Fruit fly (Drosophila melanogaster) whole organism, embryonic: ENCODE data around the gene dachs.

Source experiments
- ATbp ChIP-seq: fragments of 200-800 bp; sonication (Bioruptor generic); optimal IDR thresholded peaks from 2 replicates; lab custom pipeline; 2017; ENCODE audit warnings: missing biosample characterization, mild to moderate bottlenecking, missing genetic modification characterization, missing genetic modification reagents
- Asciz ChIP-seq: fragments of 200-800 bp; sonication (Bioruptor generic); optimal IDR thresholded peaks from 2 replicates; lab custom pipeline; 2017; ENCODE audit warnings: missing biosample characterization, mild to moderate bottlenecking, missing genetic modification characterization, missing genetic modification reagents
- Bteb2 ChIP-seq: fragments of 200-800 bp; sonication (Bioruptor generic); optimal IDR thresholded peaks from 2 replicates; lab custom pipeline; 2016; ENCODE audit warnings: missing biosample characterization, missing genetic modification characterization
- CG1024 ChIP-seq: fragments of 200-800 bp; sonication (Bioruptor generic); IDR thresholded peaks from 2 replicates; pipeline ENCODE4 v1.3.6; 2022; ENCODE audit warnings: missing biosample characterization, missing genetic modification characterization
- CG12104 ChIP-seq: fragments of 200-800 bp; sonication (Bioruptor generic); optimal IDR thresholded peaks from 3 replicates; lab custom pipeline; 2016; ENCODE audit warnings: missing biosample characterization, missing genetic modification characterization
- CG12769 ChIP-seq: fragments of 200-800 bp; sonication (Bioruptor generic); optimal IDR thresholded peaks from 2 replicates; lab custom pipeline; 2019; ENCODE audit warnings: missing biosample characterization, mild to moderate bottlenecking, missing genetic modification characterization, moderate library complexity
- CG12942 ChIP-seq: fragments of 200-800 bp; sonication (Bioruptor generic); optimal IDR thresholded peaks from 3 replicates; lab custom pipeline; 2016; ENCODE audit warnings: missing biosample characterization, missing genetic modification characterization
- CG13775 ChIP-seq: fragments of 200-800 bp; sonication (Bioruptor generic); optimal IDR thresholded peaks from 3 replicates; lab custom pipeline; 2017; ENCODE audit warnings: missing biosample characterization, mild to moderate bottlenecking, missing genetic modification characterization
- CG15479 ChIP-seq: fragments of 200-800 bp; sonication (Bioruptor generic); optimal IDR thresholded peaks from 3 replicates; lab custom pipeline; 2019; ENCODE audit warnings: missing biosample characterization, mild to moderate bottlenecking, missing genetic modification characterization, moderate library complexity
- CG32532 ChIP-seq: fragments of 200-800 bp; sonication (Bioruptor generic); IDR thresholded peaks from 2 replicates; pipeline ENCODE4 v1.3.6; 2022; ENCODE audit warnings: missing biosample characterization, missing genetic modification characterization
- CG33557 ChIP-seq: fragments of 200-800 bp; sonication (Bioruptor generic); optimal IDR thresholded peaks from 2 replicates; lab custom pipeline; 2019; ENCODE audit warnings: missing biosample characterization, mild to moderate bottlenecking, missing genetic modification characterization, moderate library complexity
- CG4730 ChIP-seq: fragments of 200-800 bp; sonication (Bioruptor generic); IDR thresholded peaks from 2 replicates; pipeline ENCODE4 v1.3.6; 2022; ENCODE audit warnings: missing biosample characterization, missing genetic modification characterization
- CG5953 ChIP-seq: fragments of 200-800 bp; sonication (Bioruptor generic); IDR thresholded peaks from 2 replicates; pipeline ENCODE4 v1.3.6; 2022; ENCODE audit warnings: missing biosample characterization, missing genetic modification characterization
- CG7271 ChIP-seq: fragments of 200-800 bp; sonication (Bioruptor generic); optimal IDR thresholded peaks from 2 replicates; lab custom pipeline; 2018; ENCODE audit warnings: missing biosample characterization, mild to moderate bottlenecking, missing genetic modification characterization, moderate library complexity
- CG7357 ChIP-seq: fragments of 200-800 bp; sonication (Bioruptor generic); IDR thresholded peaks from 3 replicates; pipeline ENCODE4 v1.3.6; 2022; ENCODE audit warnings: missing biosample characterization, missing genetic modification characterization
- CG7928 ChIP-seq: fragments of 200-800 bp; sonication (Bioruptor generic); optimal IDR thresholded peaks from 2 replicates; lab custom pipeline; 2017; ENCODE audit warnings: missing biosample characterization, mild to moderate bottlenecking, missing genetic modification characterization
- CG8388 ChIP-seq: fragments of 200-800 bp; sonication (Bioruptor generic); optimal IDR thresholded peaks from 2 replicates; lab custom pipeline; 2019; ENCODE audit warnings: missing biosample characterization, mild to moderate bottlenecking, missing genetic modification characterization, moderate library complexity
- CG8765 ChIP-seq: fragments of 200-800 bp; sonication (Bioruptor generic); IDR thresholded peaks from 2 replicates; pipeline ENCODE4 v1.3.6; 2022; ENCODE audit warnings: missing biosample characterization, missing genetic modification characterization
- CG9797 ChIP-seq: fragments of 200-800 bp; sonication (Bioruptor generic); optimal IDR thresholded peaks from 3 replicates; lab custom pipeline; 2018; ENCODE audit warnings: missing biosample characterization, mild to moderate bottlenecking, missing genetic modification characterization
- CHES-1-like ChIP-seq: fragments of 200-800 bp; sonication (Bioruptor generic); optimal IDR thresholded peaks from 2 replicates; lab custom pipeline; 2016; ENCODE audit warnings: missing biosample characterization, missing genetic modification characterization
- Camta ChIP-seq: fragments of 200-800 bp; sonication (Bioruptor generic); optimal IDR thresholded peaks from 2 replicates; lab custom pipeline; 2016; ENCODE audit warnings: missing biosample characterization, missing genetic modification characterization
- Dad ChIP-seq: fragments of 200-800 bp; sonication (Bioruptor generic); optimal IDR thresholded peaks from 3 replicates; lab custom pipeline; 2016; ENCODE audit warnings: missing biosample characterization, missing genetic modification characterization
- Dfd ChIP-seq, 2 experiments: fragments of >200 bp; optimal IDR thresholded peaks; 2 replicates each; lab custom pipeline; 2017; ENCODE audit warnings: missing biosample characterization in 2 of 2, missing genetic modification characterization in 2 of 2
- Dip2 ChIP-seq: fragments of 200-800 bp; sonication (Bioruptor generic); IDR thresholded peaks from 2 replicates; pipeline ENCODE4 v1.3.6; 2022; ENCODE audit warnings: missing biosample characterization, missing genetic modification characterization
- Dip3 ChIP-seq: fragments of 200-800 bp; sonication (Bioruptor generic); optimal IDR thresholded peaks from 3 replicates; lab custom pipeline; 2016; ENCODE audit warnings: missing biosample characterization, missing genetic modification characterization
- Drgx ChIP-seq: fragments of 200-800 bp; sonication (Bioruptor generic); IDR thresholded peaks from 2 replicates; pipeline ENCODE4 v1.3.6; 2022; ENCODE audit warnings: missing biosample characterization, missing genetic modification characterization
- Lim3 ChIP-seq: fragments of 200-800 bp; sonication (Bioruptor generic); IDR thresholded peaks from 2 replicates; pipeline ENCODE4 v1.3.6; 2022; ENCODE audit warnings: missing biosample characterization, missing genetic modification characterization
- Myb ChIP-seq: fragments of 200-800 bp; sonication (Bioruptor generic); optimal IDR thresholded peaks from 2 replicates; lab custom pipeline; 2016; ENCODE audit warnings: missing biosample characterization, missing genetic modification characterization
- Opbp ChIP-seq: fragments of 200-800 bp; sonication (Bioruptor generic); IDR thresholded peaks from 3 replicates; pipeline ENCODE4 v1.3.6; 2022; ENCODE audit warnings: missing biosample characterization, missing genetic modification characterization; ENCODE audit not compliant: partially characterized antibody
- Optix ChIP-seq: fragments of 200-800 bp; sonication (Bioruptor generic); IDR thresholded peaks from 3 replicates; pipeline ENCODE4 v1.3.6; 2022; ENCODE audit warnings: missing biosample characterization, missing genetic modification characterization
- Sry-β ChIP-seq: fragments of 200-800 bp; sonication (Bioruptor generic); optimal IDR thresholded peaks from 2 replicates; lab custom pipeline; 2018; ENCODE audit warnings: missing biosample characterization, mild to moderate bottlenecking, missing genetic modification characterization, moderate library complexity
- amos ChIP-seq: fragments of 200-800 bp; sonication (Bioruptor generic); IDR thresholded peaks from 2 replicates; pipeline ENCODE4 v1.3.6; 2022; ENCODE audit warnings: missing biosample characterization, missing genetic modification characterization; ENCODE audit not compliant: partially characterized antibody
- ap ChIP-seq: fragments of 200-800 bp; sonication (Bioruptor generic); IDR thresholded peaks from 2 replicates; pipeline ENCODE4 v1.3.6; 2022; ENCODE audit warnings: missing biosample characterization, missing genetic modification characterization
- bowl ChIP-seq: fragments of 200-800 bp; sonication (Bioruptor generic); IDR thresholded peaks from 2 replicates; pipeline ENCODE4 v1.3.6; 2022; ENCODE audit warnings: missing biosample characterization, missing genetic modification characterization
- btn ChIP-seq: fragments of 200-800 bp; sonication (Bioruptor generic); optimal IDR thresholded peaks from 2 replicates; lab custom pipeline; 2016; ENCODE audit warnings: missing biosample characterization, missing genetic modification characterization
- cato ChIP-seq: fragments of 200-800 bp; sonication (Bioruptor generic); optimal IDR thresholded peaks from 2 replicates; lab custom pipeline; 2016; ENCODE audit warnings: missing biosample characterization, missing genetic modification characterization, borderline replicate concordance
- crp ChIP-seq, 2 experiments: fragments of 200-800 bp; sonication (Bioruptor generic); optimal IDR thresholded peaks; 2 replicates in 1 of 2; 3 replicates in 1 of 2; lab custom pipeline; 2017; ENCODE audit warnings: missing biosample characterization in 2 of 2, missing genetic modification characterization in 2 of 2, mild to moderate bottlenecking in 1 of 2, moderate library complexity in 1 of 2
- danr ChIP-seq: fragments of 200-800 bp; sonication (Bioruptor generic); IDR thresholded peaks from 2 replicates; pipeline ENCODE4 v1.3.6; 2022; ENCODE audit warnings: missing biosample characterization, missing genetic modification characterization
- dati ChIP-seq: fragments of 200-800 bp; sonication (Bioruptor generic); IDR thresholded peaks from 2 replicates; pipeline ENCODE4 v1.3.6; 2022; ENCODE audit warnings: missing biosample characterization, missing genetic modification characterization
- gce ChIP-seq: fragments of 200-800 bp; sonication (Bioruptor generic); IDR thresholded peaks from 3 replicates; pipeline ENCODE4 v1.3.6; 2022; ENCODE audit warnings: missing biosample characterization, missing genetic modification characterization
- grn ChIP-seq: fragments of 200-800 bp; sonication (Bioruptor generic); optimal IDR thresholded peaks from 3 replicates; lab custom pipeline; 2017; ENCODE audit warnings: missing biosample characterization, missing genetic modification characterization
- hbn ChIP-seq: fragments of 200-800 bp; sonication (Bioruptor generic); IDR thresholded peaks from 2 replicates; pipeline ENCODE4 v1.3.6; 2022; ENCODE audit warnings: missing biosample characterization, missing genetic modification characterization; ENCODE audit not compliant: partially characterized antibody
- hth ChIP-seq: fragments of >200 bp; optimal IDR thresholded peaks from 2 replicates; lab custom pipeline; 2017; ENCODE audit warnings: inconsistent platforms
- jigr1 ChIP-seq: fragments of 200-800 bp; sonication (Bioruptor generic); IDR thresholded peaks from 3 replicates; pipeline ENCODE4 v1.3.6; 2022; ENCODE audit warnings: missing biosample characterization, missing genetic modification characterization
- ken ChIP-seq: fragments of 200-800 bp; sonication (Bioruptor generic); IDR thresholded peaks from 3 replicates; pipeline ENCODE4 v1.3.6; 2022; ENCODE audit warnings: missing biosample characterization, missing genetic modification characterization
- nerfin-1 ChIP-seq: fragments of 200-800 bp; sonication (Bioruptor generic); optimal IDR thresholded peaks from 3 replicates; lab custom pipeline; 2019; ENCODE audit warnings: missing biosample characterization, mild to moderate bottlenecking, missing genetic modification characterization, moderate library complexity
- ranshi ChIP-seq: fragments of 200-800 bp; sonication (Bioruptor generic); IDR thresholded peaks from 2 replicates; pipeline ENCODE4 v1.3.6; 2022; ENCODE audit warnings: missing biosample characterization, missing genetic modification characterization
- row ChIP-seq: fragments of 200-800 bp; sonication (Bioruptor generic); IDR thresholded peaks from 3 replicates; pipeline ENCODE4 v1.3.6; 2022; ENCODE audit warnings: missing biosample characterization, missing genetic modification characterization
- shn ChIP-seq: fragments of 200-800 bp; sonication (Bioruptor generic); optimal IDR thresholded peaks from 3 replicates; lab custom pipeline; 2016; ENCODE audit warnings: missing biosample characterization, missing genetic modification characterization
- slou ChIP-seq: fragments of 200-800 bp; sonication (Bioruptor generic); optimal IDR thresholded peaks from 3 replicates; lab custom pipeline; 2016; ENCODE audit warnings: missing biosample characterization, missing genetic modification characterization
- wdn ChIP-seq: fragments of 200-800 bp; sonication (Bioruptor generic); IDR thresholded peaks from 2 replicates; pipeline ENCODE4 v1.3.6; 2022; ENCODE audit warnings: missing biosample characterization, missing genetic modification characterization
- zen2 ChIP-seq: fragments of 200-800 bp; sonication (Bioruptor generic); IDR thresholded peaks from 3 replicates; pipeline ENCODE4 v1.3.6; 2022; ENCODE audit warnings: missing biosample characterization, missing genetic modification characterization; ENCODE audit not compliant: partially characterized antibody
- zfh2 ChIP-seq: fragments of 200-800 bp; sonication (Bioruptor generic); optimal IDR thresholded peaks from 2 replicates; lab custom pipeline; 2016; ENCODE audit warnings: missing biosample characterization, missing genetic modification characterization

dachs gene

DNA sequence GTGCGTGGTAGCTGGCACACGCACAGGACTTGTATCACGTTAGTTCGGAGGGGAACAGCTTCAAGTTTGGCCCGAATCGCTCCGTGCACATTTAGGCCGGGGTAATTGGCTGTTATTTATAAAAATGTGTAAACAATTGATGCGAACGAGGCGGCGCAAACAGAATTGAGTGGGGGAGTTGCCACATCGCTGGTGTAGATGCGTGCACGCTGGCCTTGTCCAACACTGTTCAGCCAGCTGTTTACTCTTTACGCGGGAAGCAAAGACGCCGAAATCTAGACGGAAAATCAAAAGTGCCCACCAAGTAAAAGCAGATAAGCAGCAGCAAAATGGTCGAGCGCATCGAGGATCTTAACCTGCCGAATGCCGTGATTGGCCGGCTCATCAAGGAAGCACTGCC is 29.4 kb upstream of the dachs start, which contains the start of the genes D12 and Chrac-14 (continued):
- TF ChIP-seq Asciz (GFP tag; lab: Kevin White, UChicago) (no peak), grn (no peak), cato (GFP tag; lab: Kevin White, UChicago) (no peak), CHES-1-like (no peak), Dip3 (GFP tag; lab: Kevin White, UChicago) (no peak), CG15479 (GFP tag; lab: Kevin White, UChicago) (no peak), Drgx (GFP tag; lab: Robert Waterston, UW) (no peak), Myb (peak; percentile 54), crp (GFP tag; optimal IDR thresholded peaks at IDR 0.05; lab: Kevin White, UChicago) (peak; percentile 60 to 92), gce (no peak), CG8765 (GFP tag; lab: Robert Waterston, UW) (no peak), CG12104 (GFP tag; lab: Kevin White, UChicago) (no peak), Dad (GFP tag; lab: Kevin White, UChicago) (no peak), hbn (GFP tag; lab: Robert Waterston, UW) (no peak), CG7271 (tag; lab: Kevin White, UChicago) (no peak), CG1024 (GFP tag; lab: Robert Waterston, UW) (no peak), Dfd (GFP tag; optimal IDR thresholded peaks at IDR 0.05; lab: Kevin White, UChicago) (no peak), zen2 (GFP tag; lab: Robert Waterston, UW) (no peak), CG12942 (GFP tag; lab: Kevin White, UChicago) (no peak), ken (GFP tag; lab: Robert Waterston, UW) (peak; percentile 56; the same call in 1 of the 3 replicates), CG7928 (GFP tag; lab: Kevin White, UChicago) (no peak), CG5953 (GFP tag; lab: Robert Waterston, UW) (no peak), ATbp (no peak), dati (GFP tag; lab: Robert Waterston, UW) (no peak), Sry-β (GFP tag; lab: Kevin White, UChicago) (no peak), Optix (GFP tag; lab: Robert Waterston, UW) (no peak), btn (GFP tag; lab: Kevin White, UChicago) (no peak), CG9797 (GFP tag; lab: Kevin White, UChicago) (no peak), Lim3 (GFP tag; lab: Robert Waterston, UW) (no peak), CG13775 (GFP tag; lab: Kevin White, UChicago) (no peak), amos (peak; percentile 30; the same call in 1 of the 2 replicates), row (GFP tag; lab: Robert Waterston, UW) (peak; percentile 29; the same call in 1 of the 3 replicates), Opbp (GFP tag; lab: Robert Waterston, UW) (0 out of 3 replicates have a peak, but pooled peaks have one; percentile 7), CG4730 (GFP tag; lab: Robert Waterston, UW) (no peak), ranshi (GFP tag; lab: Robert Waterston, UW) (no peak), Bteb2 (GFP tag; lab: Kevin White, UChicago) (no peak), hth (lab: Kevin White, UChicago) (no peak), slou (GFP tag; lab: Kevin White, UChicago) (no peak), shn (GFP tag; lab: Kevin White, UChicago) (no peak), nerfin-1 (no peak), CG32532 (no peak; the same call in 1 of the 2 replicates), bowl (GFP tag; lab: Robert Waterston, UW) (no peak), Camta (no peak), jigr1 (no peak), wdn (GFP tag; lab: Robert Waterston, UW) (no peak), ap (GFP tag; lab: Robert Waterston, UW) (no peak), CG8388 (no peak), CG12769 (tag; lab: Kevin White, UChicago) (no peak), CG33557 (GFP tag; lab: Kevin White, UChicago) (no peak), danr (GFP tag; lab: Robert Waterston, UW) (no peak), Dip2 (GFP tag; lab: Robert Waterston, UW) (no peak), zfh2 (GFP tag; lab: Kevin White, UChicago) (peak; percentile 14), CG7357 (no peak)
